Fruit fly (Drosophila melanogaster): ENCODE measurements around the gene bigmax.

The bigmax gene

DNA sequence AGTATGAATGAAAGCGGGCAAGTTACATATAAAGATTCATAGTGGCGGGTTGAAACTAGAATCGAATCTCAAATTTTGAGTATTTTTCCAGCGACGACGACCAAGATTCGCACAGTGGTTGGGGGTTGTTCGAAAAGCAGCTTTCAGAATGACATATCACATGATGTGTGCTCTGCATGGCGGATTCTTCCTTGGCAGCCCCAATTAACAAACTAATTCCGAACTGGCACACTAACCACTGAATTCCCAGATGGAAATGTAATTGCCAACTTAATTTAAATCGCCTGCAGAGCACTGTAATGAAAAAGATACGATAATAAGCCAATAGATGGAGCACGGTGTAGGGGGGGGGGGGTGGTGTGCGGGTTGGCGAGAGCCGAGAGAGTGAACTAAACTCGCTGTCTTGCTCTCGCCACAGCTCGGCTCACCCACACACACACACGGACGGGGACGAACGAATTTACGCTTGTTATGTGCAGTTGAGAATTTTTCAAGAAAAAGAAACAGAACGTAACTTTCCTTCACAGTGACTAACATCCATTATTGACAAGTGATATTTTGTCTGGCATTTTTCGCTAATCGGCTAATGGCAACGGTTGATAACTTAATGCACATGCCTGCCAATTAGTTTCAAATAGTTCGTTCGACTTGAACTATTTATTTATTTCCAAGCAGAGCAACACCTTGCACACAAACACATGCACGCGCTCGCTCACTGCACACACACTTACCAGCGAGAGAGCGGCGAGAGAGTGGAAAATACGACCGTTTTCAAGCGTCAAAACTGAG, 7.1 kb downstream of the bigmax start (continued):
- peak; percentile 77 for TF ChIP-seq Spps (tag; optimal IDR thresholded peaks at IDR 0.05)
- peak; percentile 91 for TF ChIP-seq sim (GFP tag; IDR thresholded peaks at IDR 0.05)
- TF ChIP-seq wdn (GFP tag; IDR thresholded peaks at IDR 0.05): peak; percentile 97
- TF ChIP-seq CG31388 (GFP tag; optimal IDR thresholded peaks at IDR 0.05): peak; percentile 80
- peak; percentile 81 for TF ChIP-seq trh (GFP tag; optimal IDR thresholded peaks at IDR 0.05)
- TF ChIP-seq CG11247 (GFP tag; IDR thresholded peaks at IDR 0.05): peak; percentile 94
- peak; percentile 91 for TF ChIP-seq nau (GFP tag; optimal IDR thresholded peaks at IDR 0.05)
- peak; percentile 91 for TF ChIP-seq phol (tag; optimal IDR thresholded peaks at IDR 0.05)
- peak; percentile 59 for TF ChIP-seq fru (optimal IDR thresholded peaks at IDR 0.05)
- peak; percentile 95 for TF ChIP-seq CG13624 (GFP tag; optimal IDR thresholded peaks at IDR 0.05)
- peak; percentile 81 for TF ChIP-seq CG2202 (tag; optimal IDR thresholded peaks at IDR 0.05)
- TF ChIP-seq CG15514 (GFP tag; optimal IDR thresholded peaks at IDR 0.05): peak; percentile 93
- peak; percentile 75 for TF ChIP-seq CG3995 (GFP tag; optimal IDR thresholded peaks at IDR 0.05)
- TF ChIP-seq sqz (GFP tag; optimal IDR thresholded peaks at IDR 0.05): peak; percentile 75
- TF ChIP-seq CG2678 (tag; optimal IDR thresholded peaks at IDR 0.05): peak; percentile 96
- TF ChIP-seq az2 (GFP tag; optimal IDR thresholded peaks at IDR 0.05): peak; percentile 94
- TF ChIP-seq dm (GFP tag; optimal IDR thresholded peaks at IDR 0.05): peak; percentile 88
- TF ChIP-seq ham (GFP tag; IDR thresholded peaks at IDR 0.05): peak; percentile 91; the same call in 1 of the 2 replicates
- TF ChIP-seq zfh2 (GFP tag; optimal IDR thresholded peaks at IDR 0.05): peak; percentile 96
- peak; percentile 98 for TF ChIP-seq Ada2b (GFP tag; IDR thresholded peaks at IDR 0.05)
- TF ChIP-seq Nf-YC (tag; optimal IDR thresholded peaks at IDR 0.05): peak; percentile 61
- TF ChIP-seq sr (GFP tag; IDR thresholded peaks at IDR 0.05): peak; percentile 90
- TF ChIP-seq CG14014 (GFP tag; IDR thresholded peaks at IDR 0.05): peak; percentile 97
- TF ChIP-seq vfl (GFP tag; optimal IDR thresholded peaks at IDR 0.05): peak; percentile 94
- TF ChIP-seq CG15073 (GFP tag; optimal IDR thresholded peaks at IDR 0.05): peak; percentile 77
- TF ChIP-seq HLH4C (GFP tag; IDR thresholded peaks at IDR 0.05; ENCODE audit: partially characterized antibody): peak; percentile 62; the same call in 2 of the 3 replicates
- peak; percentile 89 for TF ChIP-seq CG10147 (GFP tag; optimal IDR thresholded peaks at IDR 0.05)
- peak; percentile 62 for TF ChIP-seq Hmx (GFP tag; optimal IDR thresholded peaks at IDR 0.05)
- TF ChIP-seq CG33213 (GFP tag; optimal IDR thresholded peaks at IDR 0.05): peak; percentile 93
- peak; percentile 98 for TF ChIP-seq Optix (GFP tag; IDR thresholded peaks at IDR 0.05)
- peak; percentile 96 for TF ChIP-seq Oaz (GFP tag; IDR thresholded peaks at IDR 0.05)
- 0 out of 2 replicates have a peak, but pooled peaks have one; percentile 12 for TF ChIP-seq ato (GFP tag; IDR thresholded peaks at IDR 0.05; ENCODE audit: partially characterized antibody)
- peak; percentile 97 for TF ChIP-seq CG12659 (GFP tag; optimal IDR thresholded peaks at IDR 0.05)
- peak; percentile 81 for TF ChIP-seq cato (GFP tag; optimal IDR thresholded peaks at IDR 0.05; ENCODE audit: borderline replicate concordance)
- peak; percentile 87 for TF ChIP-seq CG10267 (tag; optimal IDR thresholded peaks at IDR 0.05)
- peak; percentile 90 for TF ChIP-seq gt (GFP tag; IDR thresholded peaks at IDR 0.05)
- peak; percentile 95 for TF ChIP-seq CG14667 (GFP tag; IDR thresholded peaks at IDR 0.05)
- TF ChIP-seq CG9727 (GFP tag; optimal IDR thresholded peaks at IDR 0.05): peak; percentile 95
- peak; percentile 54 for TF ChIP-seq yki (optimal IDR thresholded peaks at IDR 0.05)
- TF ChIP-seq CG9797 (GFP tag; optimal IDR thresholded peaks at IDR 0.05): no peak
- TF ChIP-seq CG10366 (GFP tag; IDR thresholded peaks at IDR 0.05): peak; percentile 97
- TF ChIP-seq repo (GFP tag; optimal IDR thresholded peaks at IDR 0.05): peak; percentile 93
- peak in 1 of 3 experiments; percentile 63 for TF ChIP-seq Stat92E (GFP tag; optimal IDR thresholded peaks at IDR 0.05)
- TF ChIP-seq CG11695 (GFP tag; IDR thresholded peaks at IDR 0.05): peak; percentile 97
- TF ChIP-seq Dip2 (GFP tag; IDR thresholded peaks at IDR 0.05): peak; percentile 50; the same call in 1 of the 2 replicates
- no peak for TF ChIP-seq Tbp (GFP tag; optimal IDR thresholded peaks at IDR 0.05)
- peak; percentile 97 for TF ChIP-seq Dbx (GFP tag; IDR thresholded peaks at IDR 0.05)
- peak; percentile 92 to 98 for TF ChIP-seq dpn (GFP tag; optimal IDR thresholded peaks at IDR 0.05)
- peak; percentile 83 for TF ChIP-seq Jarid2 (GFP tag; optimal IDR thresholded peaks at IDR 0.05)
- TF ChIP-seq CG14710 (tag; optimal IDR thresholded peaks at IDR 0.05): peak; percentile 72

Measured in whole organism, embryonic.